Fruit fly (Drosophila melanogaster) whole organism, embryonic: ENCODE measurements around the gene Sym.

Experiments used
- Blimp-1 ChIP-seq: fragments of 200-800 bp; sonication (Bioruptor generic); optimal IDR thresholded peaks from 3 replicates; lab custom pipeline; 2018; ENCODE audit warnings: missing biosample characterization, missing genetic modification characterization, mild to moderate bottlenecking, moderate library complexity, missing genetic modification reagents
- CG10209 ChIP-seq: fragments of 200-800 bp; sonication (Bioruptor generic); optimal IDR thresholded peaks from 3 replicates; lab custom pipeline; 2017; ENCODE audit warnings: missing biosample characterization, mild to moderate bottlenecking, missing genetic modification characterization, missing genetic modification reagents
- CG10274 ChIP-seq: fragments of 200-800 bp; sonication (Bioruptor generic); optimal IDR thresholded peaks from 3 replicates; lab custom pipeline; 2017; ENCODE audit warnings: missing biosample characterization, mild to moderate bottlenecking, missing genetic modification characterization
- CG11085 ChIP-seq: fragments of 200-800 bp; sonication (Bioruptor generic); IDR thresholded peaks from 2 replicates; pipeline ENCODE4 v1.3.6; 2022; ENCODE audit warnings: missing biosample characterization, missing genetic modification characterization
- CG12104 ChIP-seq: fragments of 200-800 bp; sonication (Bioruptor generic); optimal IDR thresholded peaks from 3 replicates; lab custom pipeline; 2016; ENCODE audit warnings: missing biosample characterization, missing genetic modification characterization
- CG13296 ChIP-seq: fragments of 200-800 bp; sonication (Bioruptor generic); optimal IDR thresholded peaks from 3 replicates; lab custom pipeline; 2018; ENCODE audit warnings: missing biosample characterization, mild to moderate bottlenecking, missing genetic modification characterization
- CG14860 ChIP-seq: fragments of 200-800 bp; sonication (Bioruptor generic); IDR thresholded peaks from 3 replicates; pipeline ENCODE4 v1.3.6; 2022; ENCODE audit warnings: missing biosample characterization, missing genetic modification characterization; ENCODE audit not compliant: partially characterized antibody
- CG15269 ChIP-seq: fragments of 200-800 bp; sonication (Bioruptor generic); optimal IDR thresholded peaks from 2 replicates; lab custom pipeline; 2018; ENCODE audit warnings: missing biosample characterization, mild to moderate bottlenecking, missing genetic modification characterization, moderate library complexity
- CG17612 ChIP-seq: fragments of 200-800 bp; sonication (Bioruptor generic); IDR thresholded peaks from 2 replicates; pipeline ENCODE4 v1.3.6; 2022; ENCODE audit warnings: missing biosample characterization, missing genetic modification characterization
- CG3163 ChIP-seq: fragments of 200-800 bp; sonication (Bioruptor generic); optimal IDR thresholded peaks from 3 replicates; lab custom pipeline; 2016; ENCODE audit warnings: missing biosample characterization, missing genetic modification characterization
- CG32532 ChIP-seq: fragments of 200-800 bp; sonication (Bioruptor generic); IDR thresholded peaks from 2 replicates; pipeline ENCODE4 v1.3.6; 2022; ENCODE audit warnings: missing biosample characterization, missing genetic modification characterization
- CG33213 ChIP-seq: fragments of 200-800 bp; sonication (Bioruptor generic); optimal IDR thresholded peaks from 3 replicates; lab custom pipeline; 2016; ENCODE audit warnings: missing biosample characterization, missing genetic modification characterization
- CG42726 ChIP-seq: fragments of 200-800 bp; sonication (Bioruptor generic); IDR thresholded peaks from 2 replicates; pipeline ENCODE4 v1.3.6; 2022; ENCODE audit warnings: missing biosample characterization, missing genetic modification characterization; ENCODE audit not compliant: partially characterized antibody
- CG4404 ChIP-seq: fragments of 200-800 bp; sonication (Bioruptor generic); IDR thresholded peaks from 2 replicates; pipeline ENCODE4 v1.3.6; 2022; ENCODE audit warnings: missing biosample characterization, missing genetic modification characterization
- CG6272 ChIP-seq: fragments of 200-800 bp; sonication (Bioruptor generic); IDR thresholded peaks from 2 replicates; pipeline ENCODE4 v1.3.6; 2022; ENCODE audit warnings: missing biosample characterization, missing genetic modification characterization
- CG8290 ChIP-seq, 3 experiments: fragments of 200-800 bp; sonication (Bioruptor generic); optimal IDR thresholded peaks; 2 replicates each; lab custom pipeline; 2016 to 2019; ENCODE audit warnings: missing biosample characterization in 3 of 3, missing genetic modification characterization in 3 of 3, mild to moderate bottlenecking in 2 of 3, moderate library complexity in 1 of 3
- CG8359 ChIP-seq: fragments of 200-800 bp; sonication (Bioruptor generic); optimal IDR thresholded peaks from 2 replicates; lab custom pipeline; 2017; ENCODE audit warnings: missing biosample characterization, mild to moderate bottlenecking, missing genetic modification characterization, borderline replicate concordance
- CG9215 ChIP-seq: fragments of 200-800 bp; sonication (Bioruptor generic); IDR thresholded peaks from 2 replicates; pipeline ENCODE4 v1.3.6; 2022; ENCODE audit warnings: missing biosample characterization, missing genetic modification characterization
- CTCF ChIP-seq: fragments of 200-800 bp; sonication (Bioruptor generic); optimal IDR thresholded peaks from 2 replicates; lab custom pipeline; 2017; ENCODE audit warnings: missing biosample characterization, mild to moderate bottlenecking, missing genetic modification characterization, moderate library complexity
- Drgx ChIP-seq: fragments of 200-800 bp; sonication (Bioruptor generic); IDR thresholded peaks from 2 replicates; pipeline ENCODE4 v1.3.6; 2022; ENCODE audit warnings: missing biosample characterization, missing genetic modification characterization
- E2f1 ChIP-seq: fragments of 200-800 bp; sonication (Bioruptor generic); IDR thresholded peaks from 2 replicates; pipeline ENCODE4 v1.3.6; 2022; ENCODE audit warnings: missing biosample characterization, missing genetic modification characterization
- Hr39 ChIP-seq: fragments of >200 bp; optimal IDR thresholded peaks from 2 replicates; lab custom pipeline; 2017
- Kr ChIP-seq: fragments of 200-800 bp; sonication (Bioruptor generic); optimal IDR thresholded peaks from 2 replicates; lab custom pipeline; 2017; ENCODE audit warnings: missing biosample characterization, mild to moderate bottlenecking, missing genetic modification characterization
- MESR4 ChIP-seq: fragments of 200-800 bp; sonication (Bioruptor generic); optimal IDR thresholded peaks from 2 replicates; lab custom pipeline; 2018; ENCODE audit warnings: missing biosample characterization, mild to moderate bottlenecking, missing genetic modification characterization, moderate library complexity
- Rfx ChIP-seq: fragments of 200-800 bp; sonication (Bioruptor generic); IDR thresholded peaks from 2 replicates; pipeline ENCODE4 v1.3.6; 2022; ENCODE audit warnings: missing biosample characterization, missing genetic modification characterization
- Scr ChIP-seq: fragments of 200-800 bp; sonication (Bioruptor generic); IDR thresholded peaks from 2 replicates; pipeline ENCODE4 v1.3.6; 2022; ENCODE audit warnings: missing biosample characterization, missing genetic modification characterization; ENCODE audit not compliant: partially characterized antibody
- Side ChIP-seq: fragments of 200-800 bp; sonication (Bioruptor generic); optimal IDR thresholded peaks from 2 replicates; lab custom pipeline; 2016; ENCODE audit warnings: missing biosample characterization, missing genetic modification characterization
- Trl ChIP-seq, 3 experiments: fragments of >200 bp in 2 of 3; fragments of 200-800 bp in 1 of 3; sonication (Bioruptor generic) in 1 of 3; optimal IDR thresholded peaks; 2 replicates in 1 of 3; 3 replicates in 2 of 3; lab custom pipeline; 2016 to 2017; ENCODE audit warnings: missing biosample characterization in 1 of 3, missing genetic modification characterization in 1 of 3
- Xrp1 ChIP-seq: fragments of 200-800 bp; sonication (Bioruptor generic); IDR thresholded peaks from 2 replicates; pipeline ENCODE4 v1.3.6; 2022; ENCODE audit warnings: missing biosample characterization, missing genetic modification characterization
- ab ChIP-seq: fragments of 200-800 bp; sonication (Bioruptor generic); optimal IDR thresholded peaks from 2 replicates; lab custom pipeline; 2016; ENCODE audit warnings: missing biosample characterization, missing genetic modification characterization
- cas ChIP-seq: fragments of 200-800 bp; sonication (Bioruptor generic); IDR thresholded peaks from 2 replicates; pipeline ENCODE4 v1.3.6; 2022; ENCODE audit warnings: missing biosample characterization, missing genetic modification characterization
- chif ChIP-seq, 2 experiments: fragments of 200-800 bp; sonication (Bioruptor generic); optimal IDR thresholded peaks; 3 replicates each; lab custom pipeline; 2016; ENCODE audit warnings: missing biosample characterization in 2 of 2, missing genetic modification characterization in 2 of 2
- dpn ChIP-seq, 2 experiments: fragments of 200-800 bp; sonication (Bioruptor generic); optimal IDR thresholded peaks; 3 replicates each; lab custom pipeline; 2016; ENCODE audit warnings: missing biosample characterization in 2 of 2, missing genetic modification characterization in 2 of 2
- dysf ChIP-seq: fragments of 200-800 bp; sonication (Bioruptor generic); IDR thresholded peaks from 3 replicates; pipeline ENCODE4 v1.3.6; 2022; ENCODE audit warnings: missing biosample characterization, missing genetic modification characterization
- ewg ChIP-seq: fragments of 200-800 bp; sonication (Bioruptor generic); optimal IDR thresholded peaks from 3 replicates; lab custom pipeline; 2017; ENCODE audit warnings: mild to moderate bottlenecking, missing biosample characterization, missing genetic modification reagents, missing genetic modification characterization
- eyg ChIP-seq: fragments of 200-800 bp; sonication (Bioruptor generic); optimal IDR thresholded peaks from 3 replicates; lab custom pipeline; 2016; ENCODE audit warnings: missing biosample characterization, missing genetic modification characterization
- fd102C ChIP-seq: fragments of 200-800 bp; sonication (Bioruptor generic); optimal IDR thresholded peaks from 2 replicates; lab custom pipeline; 2018; ENCODE audit warnings: missing biosample characterization, mild to moderate bottlenecking, missing genetic modification characterization, moderate library complexity
- fd96Cb ChIP-seq: fragments of 200-800 bp; sonication (Bioruptor generic); optimal IDR thresholded peaks from 2 replicates; lab custom pipeline; 2018; ENCODE audit warnings: missing biosample characterization, mild to moderate bottlenecking, missing genetic modification characterization, moderate library complexity
- hkb ChIP-seq, 2 experiments: fragments of 200-800 bp in 1 of 2; fragments of >200 bp in 1 of 2; sonication (Bioruptor generic) in 1 of 2; IDR thresholded peaks in 1 of 2; optimal IDR thresholded peaks in 1 of 2; 2 replicates each; pipeline versions ENCODE4 v1.3.6 to Lab custom; 2017 to 2022; ENCODE audit warnings: missing biosample characterization in 1 of 2, missing genetic modification characterization in 1 of 2
- lmd ChIP-seq: fragments of 200-800 bp; sonication (Bioruptor generic); IDR thresholded peaks from 2 replicates; pipeline ENCODE4 v1.3.6; 2022; ENCODE audit warnings: missing biosample characterization, missing genetic modification characterization
- nau ChIP-seq: fragments of 200-800 bp; sonication (Bioruptor generic); optimal IDR thresholded peaks from 3 replicates; lab custom pipeline; 2017; ENCODE audit warnings: missing biosample characterization, mild to moderate bottlenecking, missing genetic modification characterization, missing genetic modification reagents
- oc ChIP-seq: fragments of 200-800 bp; sonication (Bioruptor generic); optimal IDR thresholded peaks from 2 replicates; lab custom pipeline; 2018; ENCODE audit warnings: missing biosample characterization, mild to moderate bottlenecking, missing genetic modification characterization, moderate library complexity
- p53 ChIP-seq: fragments of 200-800 bp; sonication (Bioruptor generic); optimal IDR thresholded peaks from 2 replicates; lab custom pipeline; 2016; ENCODE audit warnings: missing biosample characterization, missing genetic modification characterization
- pzg ChIP-seq: fragments of 200-800 bp; sonication (Bioruptor generic); optimal IDR thresholded peaks from 3 replicates; lab custom pipeline; 2018; ENCODE audit warnings: missing biosample characterization, mild to moderate bottlenecking, missing genetic modification characterization, moderate library complexity
- scrt ChIP-seq: fragments of 200-800 bp; sonication (Bioruptor generic); optimal IDR thresholded peaks from 2 replicates; lab custom pipeline; 2018; ENCODE audit warnings: missing biosample characterization, mild to moderate bottlenecking, missing genetic modification characterization, moderate library complexity
- sisA ChIP-seq: fragments of 200-800 bp; sonication (Bioruptor generic); IDR thresholded peaks from 2 replicates; pipeline ENCODE4 v1.3.6; 2022; ENCODE audit warnings: missing biosample characterization, missing genetic modification characterization
- so ChIP-seq: fragments of 200-800 bp; sonication (Bioruptor generic); IDR thresholded peaks from 3 replicates; pipeline ENCODE4 v1.3.6; 2022; ENCODE audit warnings: missing biosample characterization, missing genetic modification characterization
- tio ChIP-seq: fragments of 200-800 bp; sonication (Bioruptor generic); optimal IDR thresholded peaks from 2 replicates; lab custom pipeline; 2017; ENCODE audit warnings: missing biosample characterization, missing genetic modification characterization, inconsistent platforms

The Sym gene

DNA sequence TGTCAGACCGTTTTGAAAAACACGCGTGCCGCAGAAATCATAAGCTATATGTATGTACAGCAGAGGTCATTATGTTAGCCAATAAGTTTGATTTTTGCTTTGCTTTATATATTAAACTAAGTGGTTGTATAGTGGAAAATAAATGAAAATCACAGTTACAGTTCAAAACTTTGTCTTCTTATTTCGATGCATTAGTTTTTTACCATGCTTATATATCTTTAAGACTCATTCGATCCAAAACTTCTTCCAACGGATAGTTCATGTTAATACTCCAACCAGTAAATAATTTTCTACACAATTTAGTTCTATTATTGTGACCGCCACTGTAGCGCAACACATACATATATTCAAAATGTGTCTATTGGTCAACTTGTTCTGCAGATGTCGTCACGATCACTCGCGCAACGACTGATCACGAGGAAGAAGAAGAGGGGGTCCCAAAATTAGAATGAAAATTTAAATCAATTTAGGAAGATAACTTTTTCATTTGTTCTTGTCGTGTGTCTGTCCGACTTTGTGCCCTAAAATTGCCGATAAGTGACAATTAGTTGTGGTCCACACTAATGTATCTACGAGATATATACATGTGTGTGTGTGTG lies 36.7 kb downstream of the Sym start (continued):
- TF ChIP-seq sisA (GFP tag; lab: Robert Waterston, UW) (peak; percentile 39; the same call in 1 of the 2 replicates), fd96Cb (tag; lab: Kevin White, UChicago) (peak; percentile 71), CG10274 (peak; percentile 19), CG9215 (GFP tag; lab: Robert Waterston, UW) (peak; percentile 35; the same call in 1 of the 2 replicates), tio (GFP tag; lab: Kevin White, UChicago) (peak; percentile 70), Kr (GFP tag; lab: Kevin White, UChicago) (no peak), CG4404 (GFP tag; lab: Robert Waterston, UW) (0 out of 2 replicates have a peak, but pooled peaks have one; percentile 17), dpn (GFP tag; optimal IDR thresholded peaks at IDR 0.05; lab: Kevin White, UChicago) (peak; percentile 54 to 55), MESR4 (GFP tag; lab: Kevin White, UChicago) (no peak), CG12104 (GFP tag; lab: Kevin White, UChicago) (peak; percentile 29), Side (peak; percentile 44), CG33213 (no peak), fd102C (GFP tag; lab: Kevin White, UChicago) (no peak), oc (peak; percentile 20), hkb (optimal IDR thresholded peaks at IDR 0.05; lab: Kevin White, UChicago) (no peak), hkb (GFP tag; IDR thresholded peaks at IDR 0.05; lab: Robert Waterston, UW) (peak; percentile 25; the same call in 1 of the 2 replicates), eyg (GFP tag; lab: Kevin White, UChicago) (no peak), chif (GFP tag; optimal IDR thresholded peaks at IDR 0.05; lab: Kevin White, UChicago) (peak; percentile 43 to 56), lmd (GFP tag; lab: Robert Waterston, UW) (peak; percentile 73), CG11085 (GFP tag; lab: Robert Waterston, UW) (no peak), E2f1 (peak; percentile 29; the same call in 1 of the 2 replicates), CG10209 (peak; percentile 64), ewg (GFP tag; lab: Kevin White, UChicago) (peak; percentile 24), Scr (GFP tag; lab: Robert Waterston, UW) (no peak), CG13296 (GFP tag; lab: Kevin White, UChicago) (no peak), p53 (GFP tag; lab: Kevin White, UChicago) (no peak), CG6272 (no peak)

DNA sequence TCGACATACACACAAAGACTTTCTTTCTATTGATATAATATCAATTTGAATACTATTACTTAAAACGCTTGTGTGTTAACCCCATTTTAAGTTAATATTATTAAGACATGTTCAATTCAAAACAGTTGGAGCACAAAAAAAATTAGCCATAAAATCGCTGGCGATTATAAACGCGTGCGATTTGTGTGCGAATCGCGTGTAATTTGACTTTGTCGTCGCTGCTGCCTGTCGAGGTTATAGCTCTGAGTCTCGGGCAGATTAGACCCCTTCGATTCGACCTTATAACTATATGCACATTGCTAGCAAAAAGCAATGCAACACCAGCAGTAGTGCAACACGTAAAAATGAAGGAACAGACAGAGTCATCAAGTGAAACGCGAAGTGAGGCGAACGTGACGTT lies 37.3 kb downstream of the Sym start:
- peak; percentile 99 for TF ChIP-seq CG8359
- no peak for TF ChIP-seq dysf (GFP tag; lab: Robert Waterston, UW)
- no peak for TF ChIP-seq CG3163

DNA sequence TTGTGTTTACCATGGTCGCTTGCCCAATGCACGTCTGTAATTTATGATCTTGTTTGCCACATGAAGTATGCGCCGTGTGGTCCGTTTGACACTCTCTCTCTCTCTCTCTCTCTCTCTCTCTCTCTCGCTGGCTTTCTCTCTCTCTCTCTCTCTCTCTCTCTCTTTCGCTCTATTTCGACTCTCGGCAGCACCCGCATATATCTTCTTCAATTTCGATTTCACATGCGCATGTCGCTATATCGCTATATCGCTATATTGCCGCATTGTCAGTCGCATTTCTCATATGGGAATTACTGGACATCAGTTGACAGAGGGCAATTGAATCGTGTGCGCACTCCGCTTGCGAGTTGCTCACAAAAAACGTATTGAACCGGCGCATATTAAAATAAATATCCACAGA lies 41.2 kb downstream of the Sym start:
- TF ChIP-seq Trl (optimal IDR thresholded peaks at IDR 0.05; lab: Kevin White, UChicago), result peak; percentile 82 to 94
- no peak for TF ChIP-seq Trl (GFP tag; optimal IDR thresholded peaks at IDR 0.05; lab: Kevin White, UChicago)
- 0 out of 2 replicates have a peak, but pooled peaks have one; percentile 9 for TF ChIP-seq Xrp1
- peak; percentile 59; the same call in 1 of the 3 replicates for TF ChIP-seq so (GFP tag; lab: Robert Waterston, UW)
- peak; percentile 7 for TF ChIP-seq Blimp-1 (GFP tag; lab: Kevin White, UChicago)
- TF ChIP-seq Hr39, result peak; percentile 11
- peak; percentile 26; the same call in 1 of the 3 replicates for TF ChIP-seq CG14860 (GFP tag; lab: Robert Waterston, UW)
- TF ChIP-seq CG10209, result no peak
- no peak for TF ChIP-seq pzg
- peak; percentile 48 for TF ChIP-seq nau
- no peak for TF ChIP-seq CG15269 (tag; lab: Kevin White, UChicago)
- TF ChIP-seq ab, result no peak
- no peak for TF ChIP-seq Rfx (GFP tag; lab: Robert Waterston, UW)
- peak; percentile 36; the same call in 1 of the 2 replicates for TF ChIP-seq CG32532
- TF ChIP-seq cas (GFP tag; lab: Robert Waterston, UW), result 0 out of 2 replicates have a peak, but pooled peaks have one; percentile 32
- TF ChIP-seq Drgx, result 0 out of 2 replicates have a peak, but pooled peaks have one; percentile 15
- TF ChIP-seq CG8290 (GFP tag; optimal IDR thresholded peaks at IDR 0.05; lab: Kevin White, UChicago), result no peak
- TF ChIP-seq CG8290 (tag; optimal IDR thresholded peaks at IDR 0.05; lab: Kevin White, UChicago), result peak in 1 of 2 experiments; percentile 0
- TF ChIP-seq CG17612 (GFP tag; lab: Robert Waterston, UW), result no peak
- peak; percentile 13 for TF ChIP-seq CTCF (GFP tag; lab: Kevin White, UChicago)
- no peak for TF ChIP-seq scrt (GFP tag; lab: Kevin White, UChicago)
- TF ChIP-seq CG42726 (GFP tag; lab: Robert Waterston, UW), result no peak
